Worm (Caenorhabditis elegans): ENCODE data around the gene F53E2.2.
A peak's percentile ranks its signal among the peaks of the same experiment; 100 is the strongest.

Gene F53E2.2

DNA sequence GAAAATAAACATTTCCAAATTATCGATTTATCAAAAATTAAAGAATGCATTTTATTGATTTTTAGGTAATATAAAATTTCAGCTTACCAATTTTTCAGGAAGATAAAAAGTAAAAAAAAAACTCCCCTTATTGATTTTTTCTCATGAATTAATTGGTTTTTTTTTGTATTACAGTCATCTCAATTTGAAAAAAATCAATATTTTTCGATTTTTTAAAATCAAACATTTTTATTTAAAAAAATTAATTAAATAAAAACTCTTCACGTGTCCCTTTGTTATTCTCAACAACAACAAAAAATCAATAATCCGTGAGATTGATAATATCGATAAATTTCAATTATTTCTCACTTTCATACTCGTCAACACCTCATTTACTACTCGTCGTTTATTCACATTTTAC lies 20.4 kb downstream of the F53E2.2 start, which contains the start of gene C38C3.3:
TSS of gene C38C3.3 (plus strand) at position 301 of the 400 bp plus-strand sequence.
- TF ChIP-seq fkh-4 (tag; optimal IDR thresholded peaks at IDR 0.05; ENCODE audit: borderline replicate concordance) (no peak), dpl-1 (GFP tag; optimal IDR thresholded peaks at IDR 0.05) (no peak), nhr-85 (tag) (no peak), snpc-4 (tag; optimal IDR thresholded peaks at IDR 0.05) (no peak)

ce11 chrV:1495752-1496151 lies 20.9 kb downstream of the F53E2.2 start:
- no peak for TF ChIP-seq rnt-1 (tag; optimal IDR thresholded peaks at IDR 0.05)
- TF ChIP-seq alr-1 (tag; optimal IDR thresholded peaks at IDR 0.05; ENCODE audit: borderline replicate concordance): no peak
- no peak for TF ChIP-seq mab-9 (GFP tag; IDR thresholded peaks at IDR 0.05)

ce11 chrV:1499140-1499539 lies 24.3 kb downstream of the F53E2.2 start, which contains the start of gene sru-27:
Gene sru-27 (plus strand): TSS chrV:1499440.
- TF ChIP-seq hlh-17 (GFP tag; optimal IDR thresholded peaks at IDR 0.05; ENCODE audit: borderline replicate concordance) (no peak), mdl-1 (tag; optimal IDR thresholded peaks at IDR 0.05) (no peak), sptf-1 (tag; optimal IDR thresholded peaks at IDR 0.05) (no peak), swsn-7 (tag; optimal IDR thresholded peaks at IDR 0.05) (no peak)

DNA sequence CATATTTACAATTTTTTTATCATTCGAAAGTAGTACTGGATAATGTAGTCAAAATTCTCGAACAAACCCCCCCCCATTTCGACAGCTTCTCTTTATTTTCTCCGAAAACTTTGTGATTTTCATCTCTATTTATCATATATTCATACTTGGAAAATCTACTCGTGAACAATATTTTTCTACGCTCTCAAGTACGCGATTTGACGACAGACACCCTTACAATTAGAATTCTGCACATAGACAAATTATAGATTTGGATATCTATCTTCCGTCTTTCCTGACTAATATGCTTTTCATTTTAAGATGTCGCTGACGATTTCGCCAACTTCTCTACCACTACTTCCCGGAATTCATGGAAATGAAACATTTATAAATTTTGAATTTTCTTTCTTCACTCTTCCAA lies 31.1 kb downstream of the F53E2.2 start, which contains the start of gene sru-28:
TSS of gene sru-28 (plus strand) at position 301 of the 400 bp plus-strand sequence.
- TF ChIP-seq ztf-4 (tag; optimal IDR thresholded peaks at IDR 0.05) (no peak), nhr-90 (tag; optimal IDR thresholded peaks at IDR 0.05; ENCODE audit: poor library complexity) (no peak), unc-130 (tag; optimal IDR thresholded peaks at IDR 0.05) (no peak)

DNA sequence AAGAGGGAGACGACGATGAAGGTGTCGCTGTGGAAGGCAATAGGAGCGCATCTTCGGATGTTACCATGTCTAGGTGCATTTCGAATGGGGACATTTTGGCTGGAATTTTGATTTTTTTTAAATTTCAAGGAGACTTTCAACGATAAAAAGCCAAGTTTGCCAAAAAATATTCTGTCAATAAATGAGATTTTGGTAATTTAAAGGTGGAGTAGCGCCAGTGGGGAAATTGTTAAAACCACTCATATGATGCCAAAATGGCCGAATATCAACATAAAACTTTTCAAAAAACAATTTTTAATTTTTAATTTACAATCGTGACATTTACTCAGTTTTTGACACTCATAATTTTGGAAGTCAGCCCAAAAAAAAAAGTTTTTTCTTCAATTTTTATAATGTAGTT lies 36.7 kb downstream of the F53E2.2 start, which contains the start of gene nhr-260:
TSS of gene nhr-260 (minus strand) at position 101 of the 400 bp plus-strand sequence.
- TF ChIP-seq nhr-71 (tag; optimal IDR thresholded peaks at IDR 0.05) (no peak), efl-1 (optimal IDR thresholded peaks at IDR 0.05) (no peak), efl-1 (GFP tag; optimal IDR thresholded peaks at IDR 0.05 in 1 of 2) (peak in 1 of 2 experiments; percentile 78)

- TF ChIP-seq fkh-10 (GFP tag; optimal IDR thresholded peaks at IDR 0.05): no peak
Observed at ce11 chrV:1521845-1522244, 47.0 kb downstream of the F53E2.2 start, which contains the start of gene str-240. Gene str-240 (minus strand): TSS chrV:1521945.

DNA sequence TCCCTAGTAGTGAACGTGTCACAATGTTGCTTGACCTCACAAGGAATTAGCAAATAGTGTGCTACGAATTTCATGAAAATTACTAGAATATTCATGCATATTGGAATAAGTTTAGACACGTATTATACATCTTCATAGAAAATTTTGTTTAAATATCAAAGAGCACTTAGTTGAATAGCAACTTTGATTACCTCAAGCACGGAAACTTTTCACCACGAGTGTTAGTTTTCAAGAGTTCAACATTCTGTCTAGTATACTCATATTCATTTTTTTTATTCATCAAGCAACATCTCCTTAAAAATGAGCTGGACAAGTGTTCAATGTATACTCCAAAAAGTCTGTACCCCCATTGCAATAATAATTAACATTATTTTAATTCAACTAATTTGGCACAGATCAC lies 47.6 kb downstream of the F53E2.2 start, which contains the start of gene str-243:
TSS of gene str-243 (plus strand) at position 301 of the 400 bp plus-strand sequence.
- TF ChIP-seq ama-1 (optimal IDR thresholded peaks at IDR 0.05) (no peak), efl-1 (optimal IDR thresholded peaks at IDR 0.05) (no peak), efl-1 (GFP tag; optimal IDR thresholded peaks at IDR 0.05 in 1 of 2) (peak in 1 of 2 experiments; percentile 9)

Data from whole organism, L1 larva.